Fruit fly (Drosophila melanogaster): ENCODE data around the gene CG11698.

DNA sequence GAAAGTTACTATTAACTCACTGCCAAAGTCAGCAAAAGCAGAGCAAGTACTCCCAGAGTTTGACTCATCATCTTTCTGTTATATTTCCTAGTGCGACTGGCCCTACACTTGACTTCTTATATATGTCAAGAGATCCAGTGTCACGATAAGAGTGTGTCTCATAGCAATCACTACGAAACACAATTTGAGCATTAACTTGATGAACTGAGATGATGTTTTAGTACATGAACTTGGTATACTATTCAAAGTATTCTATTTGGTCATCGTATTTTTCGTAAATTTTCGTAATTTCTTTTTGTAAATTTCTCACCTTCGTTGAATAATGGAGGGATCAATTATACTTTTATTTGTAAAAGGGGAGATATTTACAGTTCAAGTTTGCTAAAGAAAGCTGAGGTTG is 21.5 kb upstream of the CG11698 start, which contains the start of gene CG11672:
- TF ChIP-seq CG32121 (GFP tag; IDR thresholded peaks at IDR 0.05) (no peak), CG4496 (GFP tag; IDR thresholded peaks at IDR 0.05) (no peak), EcR (GFP tag; optimal IDR thresholded peaks at IDR 0.05) (no peak), CG12605 (GFP tag; IDR thresholded peaks at IDR 0.05) (no peak), CG9948 (tag; optimal IDR thresholded peaks at IDR 0.05) (no peak), gl (tag; optimal IDR thresholded peaks at IDR 0.05) (no peak)
